Worm (Caenorhabditis elegans): ENCODE results near the gene elks-1.
"Not testable (repeated sequence)": the region's sequence is repeated elsewhere in the genome, so short reads cannot be mapped to it uniquely, and the experiment has no call there.

elks-1 gene

DNA sequence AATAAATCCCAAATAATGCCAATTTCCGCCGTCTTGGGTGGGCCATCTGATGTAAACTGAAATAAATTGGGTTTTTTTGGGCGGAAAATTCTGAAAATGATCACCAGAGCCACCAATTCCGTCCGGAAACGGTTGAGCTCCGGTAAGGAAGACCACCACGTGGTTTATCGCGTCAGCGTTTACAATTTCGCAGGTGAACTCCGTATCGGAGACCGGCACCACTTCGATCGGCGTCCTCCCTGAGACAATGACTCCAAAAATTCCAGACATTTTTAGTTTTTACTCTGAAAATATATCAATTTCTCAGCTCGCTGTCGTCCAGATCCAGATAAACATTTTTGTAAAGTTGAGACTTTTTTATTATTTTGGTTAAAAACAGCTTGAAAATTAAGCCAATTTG lies 13.2 kb downstream of the elks-1 start, which contains the start of gene F42A6.6 (continued):
- TF ChIP-seq lin-35 (GFP tag; optimal IDR thresholded peaks at IDR 0.05) (peak in 1 of 2 experiments; percentile 29), sox-4 (tag; optimal IDR thresholded peaks at IDR 0.05) (no peak), lin-39 (tag; optimal IDR thresholded peaks at IDR 0.05) (no peak), snpc-4 (tag; optimal IDR thresholded peaks at IDR 0.05) (no peak), nhr-77 (tag; optimal IDR thresholded peaks at IDR 0.05) (no peak), C34B4.2 (tag; optimal IDR thresholded peaks at IDR 0.05) (no peak), nhr-90 (tag; optimal IDR thresholded peaks at IDR 0.05; ENCODE audit: poor library complexity) (no peak), C04F5.9 (tag; optimal IDR thresholded peaks at IDR 0.05) (no peak), sup-37 (GFP tag; optimal IDR thresholded peaks at IDR 0.05) (no peak), elt-3 (tag; optimal IDR thresholded peaks at IDR 0.05) (no peak), nhr-20 (tag; optimal IDR thresholded peaks at IDR 0.05) (no peak), nhr-12 (tag; optimal IDR thresholded peaks at IDR 0.05) (no peak)

DNA sequence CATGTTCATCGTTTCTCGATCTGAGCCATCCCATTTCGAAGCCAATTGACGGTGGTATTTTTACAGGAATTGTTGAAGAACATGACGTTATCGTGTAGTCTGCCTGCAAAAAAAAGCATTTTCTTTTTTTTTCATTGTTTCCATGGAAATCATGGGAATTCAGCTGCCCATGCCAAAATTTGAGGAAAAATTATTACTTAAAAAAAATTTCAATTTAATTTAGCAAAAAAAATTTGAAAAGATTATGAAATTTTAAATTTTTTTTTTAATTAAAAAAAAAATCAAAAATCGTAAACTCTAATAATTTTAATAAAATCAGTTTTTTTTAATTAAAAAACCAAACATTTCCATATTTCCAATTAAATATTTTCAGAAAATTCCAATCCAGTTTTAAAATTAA lies 18.1 kb downstream of the elks-1 start, which contains the start of gene F42A6.5:
Gene F42A6.5, minus strand, starts transcription at position 101 of the 400 bp plus-strand sequence.
- TF ChIP-seq pqm-1, nhr-71, tbx-2 (tag; optimal IDR thresholded peaks at IDR 0.05): not testable (repeated sequence)

- peak in 1 of 2 experiments; percentile 56 for TF ChIP-seq lsy-2 (tag; optimal IDR thresholded peaks at IDR 0.05)
These were observed 35.7 kb downstream of the elks-1 start for ce11 chrIV:3314099-3314498.

- peak in 1 of 2 experiments; percentile 7 for TF ChIP-seq mdl-1 (tag; optimal IDR thresholded peaks at IDR 0.05)
- peak; percentile 58 for TF ChIP-seq lir-3 (tag; optimal IDR thresholded peaks at IDR 0.05; ENCODE audit: poor library complexity)
- peak; percentile 63 for TF ChIP-seq xbp-1 (tag; optimal IDR thresholded peaks at IDR 0.05)
- peak in 1 of 6 experiments; percentile 8 for TF ChIP-seq elt-3 (tag; optimal IDR thresholded peaks at IDR 0.05)
- TF ChIP-seq nhr-85 (tag) = peak; percentile 91
- peak; percentile 88 to 92 for TF ChIP-seq lsy-2 (tag; optimal IDR thresholded peaks at IDR 0.05)
- TF ChIP-seq ztf-11 (tag; optimal IDR thresholded peaks at IDR 0.05) = peak in 1 of 2 experiments; percentile 1
- TF ChIP-seq lin-15B (tag; optimal IDR thresholded peaks at IDR 0.05) = peak; percentile 41
- peak; percentile 97 for TF ChIP-seq nhr-19 (GFP tag; conservative IDR thresholded peaks at IDR 0.05)
- peak; percentile 46 for TF ChIP-seq dsc-1 (tag; optimal IDR thresholded peaks at IDR 0.05)
- peak; percentile 28 for TF ChIP-seq zip-4 (GFP tag; optimal IDR thresholded peaks at IDR 0.05)
- peak; percentile 23 for TF ChIP-seq fkh-8 (tag; optimal IDR thresholded peaks at IDR 0.05)
- TF ChIP-seq nhr-90 (tag; optimal IDR thresholded peaks at IDR 0.05; ENCODE audit: poor library complexity) = peak; percentile 78
- peak; percentile 98 for TF ChIP-seq grh-1 (GFP tag; IDR thresholded peaks at IDR 0.05)
- TF ChIP-seq C04F5.9 (tag; optimal IDR thresholded peaks at IDR 0.05) = peak; percentile 59
- TF ChIP-seq mab-9 (GFP tag; IDR thresholded peaks at IDR 0.05) = peak; percentile 92
- TF ChIP-seq egl-13 (tag; optimal IDR thresholded peaks at IDR 0.05) = peak; percentile 10
- peak; percentile 69 to 76 for TF ChIP-seq efl-1 (optimal IDR thresholded peaks at IDR 0.05)
- peak; percentile 56 to 97 for TF ChIP-seq efl-1 (GFP tag; optimal IDR thresholded peaks at IDR 0.05 in 1 of 2)
- peak; percentile 1 to 70 for TF ChIP-seq lin-35 (GFP tag; optimal IDR thresholded peaks at IDR 0.05)
- peak; percentile 45; the same call in 1 of the 2 replicates for TF ChIP-seq unc-98 (GFP tag; IDR thresholded peaks at IDR 0.05)
- peak; percentile 69 for TF ChIP-seq snu-23 (GFP tag; optimal IDR thresholded peaks at IDR 0.05)
- TF ChIP-seq nhr-71 (tag; optimal IDR thresholded peaks at IDR 0.05) = peak; percentile 81
- peak; percentile 70 for TF ChIP-seq F16B12.6 (tag; optimal IDR thresholded peaks at IDR 0.05)
- peak; percentile 66 for TF ChIP-seq nhr-20 (tag; optimal IDR thresholded peaks at IDR 0.05)
- peak; percentile 74 for TF ChIP-seq lin-14 (GFP tag; optimal IDR thresholded peaks at IDR 0.05)
- TF ChIP-seq ceh-88 (GFP tag; IDR thresholded peaks at IDR 0.05) = peak; percentile 91
- peak; percentile 88 for TF ChIP-seq isw-1 (GFP tag; IDR thresholded peaks at IDR 0.05)
- peak; percentile 55 for TF ChIP-seq rnt-1 (tag; optimal IDR thresholded peaks at IDR 0.05)
- TF ChIP-seq nhr-47 (tag; optimal IDR thresholded peaks at IDR 0.05) = peak; percentile 84
- TF ChIP-seq ceh-8 (GFP tag; optimal IDR thresholded peaks at IDR 0.05) = peak; percentile 34
- peak; percentile 3 for TF ChIP-seq lin-13 (GFP tag; optimal IDR thresholded peaks at IDR 0.05)
- peak; percentile 49 to 72 (median 63) for TF ChIP-seq dpl-1 (GFP tag; optimal IDR thresholded peaks at IDR 0.05)
- peak; percentile 33 for TF ChIP-seq unc-86 (tag; optimal IDR thresholded peaks at IDR 0.05)
- TF ChIP-seq irx-1 (tag; optimal IDR thresholded peaks at IDR 0.05) = peak; percentile 53
- peak; percentile 66 for TF ChIP-seq tbx-2 (tag; optimal IDR thresholded peaks at IDR 0.05)
- TF ChIP-seq swsn-7 (tag; optimal IDR thresholded peaks at IDR 0.05) = peak; percentile 61
These were observed 36.5 kb downstream of the elks-1 start for ce11 chrIV:3313311-3313710.
